Fruit fly (Drosophila melanogaster): ENCODE results near the gene He.

- TF ChIP-seq ovo (GFP tag; optimal IDR thresholded peaks at IDR 0.05) (no peak), Hr96 (GFP tag; optimal IDR thresholded peaks at IDR 0.05) (no peak), CG5204 (GFP tag; optimal IDR thresholded peaks at IDR 0.05) (no peak), CG33017 (tag; optimal IDR thresholded peaks at IDR 0.05) (no peak), Clk (GFP tag; optimal IDR thresholded peaks at IDR 0.05) (no peak), CG7101 (tag; optimal IDR thresholded peaks at IDR 0.05) (no peak), toe (GFP tag; optimal IDR thresholded peaks at IDR 0.05) (no peak), tj (GFP tag; optimal IDR thresholded peaks at IDR 0.05) (no peak)
Observed at dm6 chr2L:14013478-14013877, 40.7 kb upstream of the He start.
